Worm (Caenorhabditis elegans) whole organism, L2 larva: ENCODE measurements around the gene Y54E2A.10.

Experiments
- egl-27 ChIP-seq: sonication (generic microtip); optimal IDR thresholded peaks from 3 replicates; lab custom pipeline; 2017; ENCODE audit warnings: missing biosample characterization, missing genetic modification reagents, missing genetic modification characterization
- nhr-21 ChIP-seq: fragments of 150-350 bp; optimal IDR thresholded peaks from 2 replicates; lab custom pipeline; 2014; ENCODE audit warnings: missing biosample characterization, missing genetic modification characterization
- ztf-11 ChIP-seq: sonication (generic microtip); optimal IDR thresholded peaks from 2 replicates; lab custom pipeline; 2017; ENCODE audit warnings: missing biosample characterization, missing genetic modification characterization

- TF ChIP-seq ztf-11 (tag; lab: Kevin White, UChicago) (no peak), nhr-21 (tag; lab: Kevin White, UChicago) (no peak), egl-27 (no peak)
Observed at ce11 chrII:14812231-14812630, 21.4 kb downstream of the Y54E2A.10 start, which contains the start of gene osta-3.
